Fruit fly (Drosophila melanogaster) whole organism, embryonic: ENCODE measurements around the gene CG8176.

Experiments used
- Asciz ChIP-seq: fragments of 200-800 bp; sonication (Bioruptor generic); optimal IDR thresholded peaks from 2 replicates; lab custom pipeline; 2017; ENCODE audit warnings: missing biosample characterization, mild to moderate bottlenecking, missing genetic modification characterization, missing genetic modification reagents
- CG10565 ChIP-seq: fragments of 200-800 bp; sonication (Bioruptor generic); optimal IDR thresholded peaks from 3 replicates; lab custom pipeline; 2016; ENCODE audit warnings: missing biosample characterization, mild to moderate bottlenecking, missing genetic modification characterization
- CG11695 ChIP-seq: fragments of 200-800 bp; sonication (Bioruptor generic); IDR thresholded peaks from 3 replicates; pipeline ENCODE4 v1.3.6; 2022; ENCODE audit warnings: missing biosample characterization, missing genetic modification characterization
- CG12659 ChIP-seq: fragments of 200-800 bp; sonication (Bioruptor generic); optimal IDR thresholded peaks from 3 replicates; lab custom pipeline; 2017; ENCODE audit warnings: mild to moderate bottlenecking, missing biosample characterization, missing genetic modification reagents, missing genetic modification characterization
- CG14965 ChIP-seq: fragments of 200-800 bp; sonication (Bioruptor generic); optimal IDR thresholded peaks from 2 replicates; lab custom pipeline; 2016; ENCODE audit warnings: missing biosample characterization, missing genetic modification characterization, borderline replicate concordance
- CG15011 ChIP-seq: fragments of 200-800 bp; sonication (Bioruptor generic); optimal IDR thresholded peaks from 3 replicates; lab custom pipeline; 2018; ENCODE audit warnings: missing biosample characterization, mild to moderate bottlenecking, missing genetic modification characterization
- CG1529 ChIP-seq: fragments of 200-800 bp; sonication (Bioruptor generic); optimal IDR thresholded peaks from 3 replicates; lab custom pipeline; 2018; ENCODE audit warnings: missing biosample characterization, missing genetic modification characterization
- CG15601 ChIP-seq: fragments of 200-800 bp; sonication (Bioruptor generic); optimal IDR thresholded peaks from 3 replicates; lab custom pipeline; 2019; ENCODE audit warnings: missing biosample characterization, mild to moderate bottlenecking, missing genetic modification characterization, moderate library complexity
- CG1647 ChIP-seq: fragments of 200-800 bp; sonication (Bioruptor generic); optimal IDR thresholded peaks from 3 replicates; lab custom pipeline; 2016; ENCODE audit warnings: missing biosample characterization, missing genetic modification characterization
- CG16779 ChIP-seq: fragments of 200-800 bp; sonication (Bioruptor generic); IDR thresholded peaks from 2 replicates; pipeline ENCODE4 v1.3.6; 2022; ENCODE audit warnings: missing biosample characterization, missing genetic modification characterization
- CG17186 ChIP-seq: fragments of 200-800 bp; sonication (Bioruptor generic); optimal IDR thresholded peaks from 3 replicates; lab custom pipeline; 2017; ENCODE audit warnings: missing biosample characterization, missing genetic modification reagents, missing genetic modification characterization
- CG17328 ChIP-seq: fragments of 200-800 bp; sonication (Bioruptor generic); IDR thresholded peaks from 2 replicates; pipeline ENCODE4 v1.3.6; 2022; ENCODE audit warnings: missing biosample characterization, missing genetic modification characterization
- CG17802 ChIP-seq: fragments of 200-800 bp; sonication (Bioruptor generic); optimal IDR thresholded peaks from 2 replicates; lab custom pipeline; 2018; ENCODE audit warnings: missing biosample characterization, mild to moderate bottlenecking, missing genetic modification characterization, moderate library complexity
- CG18011 ChIP-seq: fragments of 200-800 bp; sonication (Bioruptor generic); optimal IDR thresholded peaks from 2 replicates; lab custom pipeline; 2017; ENCODE audit warnings: missing biosample characterization, missing genetic modification characterization, mild to moderate bottlenecking, moderate library complexity, missing genotype
- CG18599 ChIP-seq: fragments of 200-800 bp; sonication (Bioruptor generic); optimal IDR thresholded peaks from 3 replicates; lab custom pipeline; 2017; ENCODE audit warnings: missing biosample characterization, missing genetic modification characterization, mild to moderate bottlenecking, moderate library complexity, missing genetic modification reagents
- CG2202 ChIP-seq: fragments of 200-800 bp; sonication (Bioruptor generic); optimal IDR thresholded peaks from 2 replicates; lab custom pipeline; 2018; ENCODE audit warnings: missing biosample characterization, mild to moderate bottlenecking, missing genetic modification characterization
- CG2678 ChIP-seq: fragments of 200-800 bp; sonication (Bioruptor generic); optimal IDR thresholded peaks from 3 replicates; lab custom pipeline; 2019; ENCODE audit warnings: missing biosample characterization, mild to moderate bottlenecking, missing genetic modification characterization, moderate library complexity
- CG2875 ChIP-seq: fragments of 200-800 bp; sonication (Bioruptor generic); optimal IDR thresholded peaks from 2 replicates; lab custom pipeline; 2017; ENCODE audit warnings: missing biosample characterization, mild to moderate bottlenecking, missing genetic modification characterization, missing genetic modification reagents
- CG33557 ChIP-seq: fragments of 200-800 bp; sonication (Bioruptor generic); optimal IDR thresholded peaks from 2 replicates; lab custom pipeline; 2019; ENCODE audit warnings: missing biosample characterization, mild to moderate bottlenecking, missing genetic modification characterization, moderate library complexity
- CG3407 ChIP-seq: fragments of 200-800 bp; sonication (Bioruptor generic); optimal IDR thresholded peaks from 2 replicates; lab custom pipeline; 2018; ENCODE audit warnings: missing biosample characterization, mild to moderate bottlenecking, missing genetic modification characterization
- CG3726 ChIP-seq: fragments of 200-800 bp; sonication (Bioruptor generic); IDR thresholded peaks from 3 replicates; pipeline ENCODE4, ENCODE4 v1.3.6; 2022; ENCODE audit warnings: missing biosample characterization, missing genetic modification characterization
- CG6254 ChIP-seq: fragments of 200-800 bp; sonication (Bioruptor generic); optimal IDR thresholded peaks from 3 replicates; lab custom pipeline; 2017; ENCODE audit warnings: mild to moderate bottlenecking, missing biosample characterization, missing genetic modification reagents, missing genetic modification characterization
- CG7963 ChIP-seq: fragments of 200-800 bp; sonication (Bioruptor generic); IDR thresholded peaks from 3 replicates; pipeline ENCODE4 v1.3.6; 2022; ENCODE audit warnings: missing biosample characterization, missing genetic modification characterization; ENCODE audit not compliant: partially characterized antibody
- Dbx ChIP-seq: fragments of 200-800 bp; sonication (Bioruptor generic); IDR thresholded peaks from 3 replicates; pipeline ENCODE4 v1.3.6; 2022; ENCODE audit warnings: missing biosample characterization, missing genetic modification characterization
- Drgx ChIP-seq: fragments of 200-800 bp; sonication (Bioruptor generic); IDR thresholded peaks from 2 replicates; pipeline ENCODE4 v1.3.6; 2022; ENCODE audit warnings: missing biosample characterization, missing genetic modification characterization
- Fer3 ChIP-seq: fragments of 200-800 bp; sonication (Bioruptor generic); optimal IDR thresholded peaks from 2 replicates; lab custom pipeline; 2018; ENCODE audit warnings: missing biosample characterization, mild to moderate bottlenecking, missing genetic modification characterization, moderate library complexity
- H2.0 ChIP-seq: fragments of 200-800 bp; sonication (Bioruptor generic); IDR thresholded peaks from 2 replicates; pipeline ENCODE4 v1.3.6; 2022; ENCODE audit warnings: missing biosample characterization, missing genetic modification characterization
- NfI ChIP-seq: fragments of 200-800 bp; sonication (Bioruptor generic); optimal IDR thresholded peaks from 3 replicates; lab custom pipeline; 2018; ENCODE audit warnings: missing biosample characterization, mild to moderate bottlenecking, missing genetic modification characterization, moderate library complexity
- Rfx ChIP-seq: fragments of 200-800 bp; sonication (Bioruptor generic); IDR thresholded peaks from 2 replicates; pipeline ENCODE4 v1.3.6; 2022; ENCODE audit warnings: missing biosample characterization, missing genetic modification characterization
- Side ChIP-seq: fragments of 200-800 bp; sonication (Bioruptor generic); optimal IDR thresholded peaks from 2 replicates; lab custom pipeline; 2016; ENCODE audit warnings: missing biosample characterization, missing genetic modification characterization
- Sox102F ChIP-seq: fragments of 200-800 bp; sonication (Bioruptor generic); optimal IDR thresholded peaks from 2 replicates; lab custom pipeline; 2018; ENCODE audit warnings: missing biosample characterization, mild to moderate bottlenecking, missing genetic modification characterization, moderate library complexity
- Spps ChIP-seq: fragments of 200-800 bp; sonication (Bioruptor generic); optimal IDR thresholded peaks from 2 replicates; lab custom pipeline; 2018; ENCODE audit warnings: missing biosample characterization, mild to moderate bottlenecking, missing genetic modification characterization
- Tbp ChIP-seq: fragments of >200 bp; optimal IDR thresholded peaks from 2 replicates; lab custom pipeline; 2018; ENCODE audit warnings: missing biosample characterization, missing genetic modification characterization
- Usf ChIP-seq: fragments of 200-800 bp; sonication (Bioruptor generic); optimal IDR thresholded peaks from 2 replicates; lab custom pipeline; 2017; ENCODE audit warnings: missing genotype, missing biosample characterization, missing genetic modification characterization
- Vsx1 ChIP-seq: fragments of 200-800 bp; sonication (Bioruptor generic); optimal IDR thresholded peaks from 2 replicates; lab custom pipeline; 2017; ENCODE audit warnings: missing biosample characterization, mild to moderate bottlenecking, missing genetic modification characterization, missing genetic modification reagents
- ap ChIP-seq: fragments of 200-800 bp; sonication (Bioruptor generic); IDR thresholded peaks from 2 replicates; pipeline ENCODE4 v1.3.6; 2022; ENCODE audit warnings: missing biosample characterization, missing genetic modification characterization
- bcd ChIP-seq: fragments of 200-800 bp; sonication (Bioruptor generic); optimal IDR thresholded peaks from 2 replicates; lab custom pipeline; 2017; ENCODE audit warnings: missing biosample characterization, mild to moderate bottlenecking, missing genetic modification characterization
- br ChIP-seq: fragments of >200 bp; optimal IDR thresholded peaks from 2 replicates; lab custom pipeline; 2017
- cato ChIP-seq: fragments of 200-800 bp; sonication (Bioruptor generic); optimal IDR thresholded peaks from 2 replicates; lab custom pipeline; 2016; ENCODE audit warnings: missing biosample characterization, missing genetic modification characterization, borderline replicate concordance
- dm ChIP-seq: fragments of 200-800 bp; sonication (Bioruptor generic); optimal IDR thresholded peaks from 3 replicates; lab custom pipeline; 2016; ENCODE audit warnings: missing biosample characterization, missing genetic modification characterization
- en ChIP-seq: fragments of 200-800 bp; sonication (Bioruptor generic); optimal IDR thresholded peaks from 2 replicates; lab custom pipeline; 2016; ENCODE audit warnings: missing biosample characterization, missing genetic modification characterization
- eve ChIP-seq, 2 experiments: fragments of >200 bp; optimal IDR thresholded peaks; 2 replicates each; lab custom pipeline; 2017; ENCODE audit warnings: missing biosample characterization in 2 of 2, missing genetic modification characterization in 2 of 2
- ham ChIP-seq: fragments of 200-800 bp; sonication (Bioruptor generic); IDR thresholded peaks from 2 replicates; pipeline ENCODE4 v1.3.6; 2022; ENCODE audit warnings: missing biosample characterization, missing genetic modification characterization
- pnt ChIP-seq: fragments of 200-800 bp; sonication (Bioruptor generic); optimal IDR thresholded peaks from 3 replicates; lab custom pipeline; 2016; ENCODE audit warnings: missing biosample characterization, missing genetic modification characterization
- ranshi ChIP-seq: fragments of 200-800 bp; sonication (Bioruptor generic); IDR thresholded peaks from 2 replicates; pipeline ENCODE4 v1.3.6; 2022; ENCODE audit warnings: missing biosample characterization, missing genetic modification characterization
- sc ChIP-seq, 3 experiments: fragments of >200 bp in 2 of 3; fragments of 200-800 bp in 1 of 3; sonication (Bioruptor generic) in 1 of 3; optimal IDR thresholded peaks; 2 replicates in 2 of 3; 3 replicates in 1 of 3; lab custom pipeline; 2017; ENCODE audit warnings: mild to moderate bottlenecking in 1 of 3, missing biosample characterization in 1 of 3, missing genetic modification characterization in 1 of 3, missing genetic modification reagents in 1 of 3
- sens-2 ChIP-seq: fragments of 200-800 bp; sonication (Bioruptor generic); IDR thresholded peaks from 2 replicates; pipeline ENCODE4 v1.3.6; 2022; ENCODE audit warnings: missing biosample characterization, missing genetic modification characterization
- slbo ChIP-seq: fragments of 200-800 bp; sonication (Bioruptor generic); IDR thresholded peaks from 2 replicates; pipeline ENCODE4 v1.3.6; 2022; ENCODE audit warnings: missing biosample characterization, missing genetic modification characterization
- toy ChIP-seq: fragments of 200-800 bp; sonication (Bioruptor generic); IDR thresholded peaks from 2 replicates; pipeline ENCODE4 v1.3.6; 2022; ENCODE audit warnings: missing biosample characterization, missing genetic modification characterization
- zen2 ChIP-seq: fragments of 200-800 bp; sonication (Bioruptor generic); IDR thresholded peaks from 3 replicates; pipeline ENCODE4 v1.3.6; 2022; ENCODE audit warnings: missing biosample characterization, missing genetic modification characterization; ENCODE audit not compliant: partially characterized antibody

The CG8176 gene

DNA sequence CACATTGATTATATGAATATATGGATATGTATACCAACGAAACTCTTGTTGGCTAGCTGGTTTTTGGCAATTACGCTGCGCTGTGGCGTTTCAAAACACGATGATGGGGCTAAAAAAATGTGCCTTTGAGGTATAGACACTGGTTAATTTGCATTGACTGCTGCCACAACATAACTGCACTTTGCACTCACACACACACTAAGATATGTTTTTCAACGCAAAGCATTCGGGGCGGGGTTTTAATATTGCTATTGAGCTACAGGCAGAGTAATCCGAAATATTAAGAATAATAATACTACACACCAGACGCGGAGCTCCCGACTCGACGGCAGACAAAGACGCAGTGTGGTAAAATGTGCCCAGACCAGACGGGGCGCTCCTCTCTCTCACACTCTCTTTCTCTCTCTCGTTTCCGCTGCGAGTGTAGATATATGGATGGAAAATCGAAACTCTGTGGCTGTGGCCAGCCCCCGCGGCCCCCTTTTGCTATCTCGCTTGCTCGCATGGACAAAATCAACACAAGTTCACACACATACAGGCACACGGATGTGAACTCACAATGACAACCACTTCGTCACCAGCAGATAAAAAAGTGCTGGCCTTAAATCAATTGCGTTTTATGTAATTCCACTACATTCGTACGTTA lies 35.3 kb downstream of the CG8176 start (continued):
- TF ChIP-seq CG17802 (tag; lab: Kevin White, UChicago) (no peak), CG6254 (GFP tag; lab: Kevin White, UChicago) (peak; percentile 52), CG2875 (GFP tag; lab: Kevin White, UChicago) (peak; percentile 55), CG2202 (tag; lab: Kevin White, UChicago) (no peak), Rfx (no peak), dm (no peak), CG17186 (GFP tag; lab: Kevin White, UChicago) (peak; percentile 26), toy (no peak), ham (no peak), pnt (no peak), Side (GFP tag; lab: Kevin White, UChicago) (peak; percentile 66), Vsx1 (GFP tag; lab: Kevin White, UChicago) (peak; percentile 24), CG7963 (no peak), cato (GFP tag; lab: Kevin White, UChicago) (no peak), CG16779 (GFP tag; lab: Robert Waterston, UW) (no peak), sens-2 (GFP tag; lab: Robert Waterston, UW) (no peak), bcd (GFP tag; lab: Kevin White, UChicago) (no peak), NfI (GFP tag; lab: Kevin White, UChicago) (peak; percentile 31), CG11695 (GFP tag; lab: Robert Waterston, UW) (no peak), CG3407 (no peak), Dbx (no peak), Drgx (GFP tag; lab: Robert Waterston, UW) (no peak), CG18599 (GFP tag; lab: Kevin White, UChicago) (peak; percentile 82), ap (GFP tag; lab: Robert Waterston, UW) (no peak), CG33557 (no peak), CG3726 (GFP tag; lab: Robert Waterston, UW) (no peak), br (lab: Kevin White, UChicago) (no peak), Fer3 (tag; lab: Kevin White, UChicago) (peak; percentile 21), en (peak; percentile 27), CG14965 (GFP tag; lab: Kevin White, UChicago) (no peak), CG15011 (GFP tag; lab: Kevin White, UChicago) (peak; percentile 19), CG18011 (GFP tag; lab: Kevin White, UChicago) (peak; percentile 25), CG10565 (GFP tag; lab: Kevin White, UChicago) (no peak), H2.0 (no peak), ranshi (GFP tag; lab: Robert Waterston, UW) (no peak), eve (GFP tag; optimal IDR thresholded peaks at IDR 0.05; lab: Kevin White, UChicago) (no peak), CG1647 (no peak), CG12659 (GFP tag; lab: Kevin White, UChicago) (peak; percentile 43), CG17328 (no peak), Sox102F (no peak), Asciz (GFP tag; lab: Kevin White, UChicago) (peak; percentile 50), Tbp (no peak), sc (optimal IDR thresholded peaks at IDR 0.05; lab: Kevin White, UChicago) (no peak), sc (GFP tag; optimal IDR thresholded peaks at IDR 0.05; lab: Kevin White, UChicago) (no peak), CG15601 (tag; lab: Kevin White, UChicago) (no peak), CG1529 (GFP tag; lab: Kevin White, UChicago) (no peak), Spps (tag; lab: Kevin White, UChicago) (no peak), Usf (GFP tag; lab: Kevin White, UChicago) (no peak), CG2678 (tag; lab: Kevin White, UChicago) (peak; percentile 58), zen2 (GFP tag; lab: Robert Waterston, UW) (no peak), slbo (GFP tag; lab: Robert Waterston, UW) (no peak)
